Worm (Caenorhabditis elegans) whole organism, late embryonic: ENCODE results near the gene B0432.1.

Experiments used
- C38D4.7 ChIP-seq: fragments of 200-800 bp; sonication (Bioruptor generic); optimal IDR thresholded peaks from 2 replicates; lab custom pipeline; 2018; ENCODE audit warnings: mild to moderate bottlenecking, missing genetic modification characterization, moderate library complexity, missing compliant biosample characterization
- ama-1 ChIP-seq: fragments of 150-350 bp; optimal IDR thresholded peaks from 2 replicates; lab custom pipeline; 2014
- ceh-2 ChIP-seq: sonication (generic microtip); optimal IDR thresholded peaks from 2 replicates; lab custom pipeline; 2016; ENCODE audit warnings: missing genotype, missing genetic modification characterization, missing compliant biosample characterization
- ceh-22 ChIP-seq: sonication (generic microtip); optimal IDR thresholded peaks from 2 replicates; lab custom pipeline; 2017; ENCODE audit warnings: missing biosample characterization, missing genetic modification characterization
- ceh-31 ChIP-seq: sonication (generic microtip); optimal IDR thresholded peaks from 2 replicates; lab custom pipeline; 2016; ENCODE audit warnings: missing genetic modification characterization, missing compliant biosample characterization
- dve-1 ChIP-seq: sonication (generic microtip); optimal IDR thresholded peaks from 2 replicates; lab custom pipeline; 2017; ENCODE audit warnings: antibody characterized with exemption, mild to moderate bottlenecking, missing genetic modification characterization, missing compliant biosample characterization
- eyg-1 ChIP-seq: sonication (generic microtip); optimal IDR thresholded peaks from 2 replicates; lab custom pipeline; 2016; ENCODE audit warnings: missing genotype, missing genetic modification characterization, missing compliant biosample characterization
- nhr-11 ChIP-seq: fragments of 150-350 bp; optimal IDR thresholded peaks from 2 replicates; lab custom pipeline; 2014; ENCODE audit warnings: missing biosample characterization, missing genetic modification characterization
- pag-3 ChIP-seq: sonication (generic microtip); optimal IDR thresholded peaks from 2 replicates; lab custom pipeline; 2016; ENCODE audit warnings: missing compliant biosample characterization, missing genetic modification characterization, borderline replicate concordance
- pat-9 ChIP-seq: fragments of 200-800 bp; sonication (Bioruptor generic); optimal IDR thresholded peaks from 2 replicates; lab custom pipeline; 2018; ENCODE audit warnings: mild to moderate bottlenecking, missing genetic modification characterization, moderate library complexity, missing compliant biosample characterization
- unc-55 ChIP-seq: sonication (generic microtip); optimal IDR thresholded peaks from 2 replicates; lab custom pipeline; 2017; ENCODE audit warnings: missing biosample characterization, missing genetic modification reagents, missing genetic modification characterization
- unc-86 ChIP-seq: sonication (generic microtip); optimal IDR thresholded peaks from 2 replicates; lab custom pipeline; 2016; ENCODE audit warnings: missing genetic modification characterization, missing compliant biosample characterization

ce11 chrII:332419-332818, 35.2 kb downstream of the B0432.1 start, which contains the start of gene cbn-1:
- TF ChIP-seq ceh-31 (no peak), C38D4.7 (GFP tag; lab: Kevin White, UChicago) (no peak), ceh-2 (tag; lab: Kevin White, UChicago) (no peak), eyg-1 (tag; lab: Kevin White, UChicago) (no peak), ama-1 (no peak), unc-55 (GFP tag; lab: Kevin White, UChicago) (no peak), dve-1 (no peak), unc-86 (tag; lab: Kevin White, UChicago) (no peak), nhr-11 (no peak), ceh-22 (tag; lab: Kevin White, UChicago) (no peak), pag-3 (tag; lab: Kevin White, UChicago) (no peak), pat-9 (tag; lab: Kevin White, UChicago) (no peak)
